Fruit fly (Drosophila melanogaster) whole organism, adult: ENCODE measurements around the gene RecQ5.
A peak's percentile ranks its signal among the peaks of the same experiment; 100 is the strongest.

Experiments used
- CG11617 ChIP-seq: fragments of 200-800 bp; sonication (Bioruptor generic); optimal IDR thresholded peaks from 2 replicates; lab custom pipeline; 2017; ENCODE audit warnings: mild to moderate bottlenecking, missing biosample characterization, missing genetic modification reagents, missing genetic modification characterization
- CG12768 ChIP-seq: fragments of 200-800 bp; sonication (Bioruptor generic); optimal IDR thresholded peaks from 2 replicates; lab custom pipeline; 2017; ENCODE audit warnings: missing biosample characterization, missing genetic modification characterization, mild to moderate bottlenecking, moderate library complexity, missing genetic modification reagents
- CG14711 ChIP-seq: fragments of 200-800 bp; sonication (Bioruptor generic); optimal IDR thresholded peaks from 2 replicates; lab custom pipeline; 2018; ENCODE audit warnings: missing biosample characterization, mild to moderate bottlenecking, missing genetic modification characterization, moderate library complexity
- CG1620 ChIP-seq: fragments of 200-800 bp; sonication (Bioruptor generic); optimal IDR thresholded peaks from 2 replicates; lab custom pipeline; 2016; ENCODE audit warnings: missing biosample characterization, missing genetic modification characterization
- CG33017 ChIP-seq: fragments of 200-800 bp; sonication (Bioruptor generic); optimal IDR thresholded peaks from 2 replicates; lab custom pipeline; 2018; ENCODE audit warnings: missing biosample characterization, mild to moderate bottlenecking, missing genetic modification characterization, moderate library complexity
- CG5204 ChIP-seq: fragments of 200-800 bp; sonication (Bioruptor generic); optimal IDR thresholded peaks from 2 replicates; lab custom pipeline; 2016; ENCODE audit warnings: missing biosample characterization, missing genetic modification characterization
- CG7045 ChIP-seq: fragments of 200-800 bp; sonication (Bioruptor generic); optimal IDR thresholded peaks from 2 replicates; lab custom pipeline; 2017; ENCODE audit warnings: missing biosample characterization, mild to moderate bottlenecking, missing genetic modification characterization
- CG7101 ChIP-seq: fragments of 200-800 bp; sonication (Bioruptor generic); optimal IDR thresholded peaks from 2 replicates; lab custom pipeline; 2018; ENCODE audit warnings: missing biosample characterization, mild to moderate bottlenecking, missing genetic modification characterization, moderate library complexity
- Clk ChIP-seq: fragments of 200-800 bp; sonication (Bioruptor generic); optimal IDR thresholded peaks from 2 replicates; lab custom pipeline; 2017; ENCODE audit warnings: missing biosample characterization, missing genetic modification characterization
- Crg-1 ChIP-seq: fragments of 200-800 bp; sonication (Bioruptor generic); optimal IDR thresholded peaks from 2 replicates; lab custom pipeline; 2016; ENCODE audit warnings: missing biosample characterization, missing genetic modification characterization
- Hr96 ChIP-seq: fragments of 200-800 bp; sonication (Bioruptor generic); optimal IDR thresholded peaks from 2 replicates; lab custom pipeline; 2016; ENCODE audit warnings: missing biosample characterization, missing genetic modification characterization
- Mnt ChIP-seq: fragments of 200-800 bp; sonication (Bioruptor generic); optimal IDR thresholded peaks from 2 replicates; lab custom pipeline; 2016; ENCODE audit warnings: missing biosample characterization, mild to moderate bottlenecking, missing genetic modification characterization
- bab1 ChIP-seq: fragments of 200-800 bp; sonication (Bioruptor generic); optimal IDR thresholded peaks from 3 replicates; lab custom pipeline; 2019; ENCODE audit warnings: missing biosample characterization, mild to moderate bottlenecking, missing genetic modification characterization, moderate library complexity
- cic ChIP-seq: fragments of 200-800 bp; sonication (Bioruptor generic); optimal IDR thresholded peaks from 2 replicates; lab custom pipeline; 2017; ENCODE audit warnings: missing biosample characterization, mild to moderate bottlenecking, missing genetic modification characterization, moderate library complexity
- cnc ChIP-seq, 2 experiments: fragments of >200 bp; optimal IDR thresholded peaks; 2 replicates each; lab custom pipeline; 2017
- kay ChIP-seq: fragments of 200-800 bp; sonication (Bioruptor generic); peaks from one replicate; lab custom pipeline; 2016; ENCODE audit warnings: missing biosample characterization, missing genetic modification characterization, borderline replicate concordance
- ovo ChIP-seq: fragments of 200-800 bp; sonication (Bioruptor generic); optimal IDR thresholded peaks from 2 replicates; lab custom pipeline; 2016; ENCODE audit warnings: missing biosample characterization, missing genetic modification characterization
- pad ChIP-seq: fragments of 200-800 bp; sonication (Bioruptor generic); optimal IDR thresholded peaks from 3 replicates; lab custom pipeline; 2017; ENCODE audit warnings: missing biosample characterization, missing genetic modification characterization, mild to moderate bottlenecking, moderate library complexity, missing genetic modification reagents
- tj ChIP-seq: fragments of 200-800 bp; sonication (Bioruptor generic); optimal IDR thresholded peaks from 3 replicates; lab custom pipeline; 2017; ENCODE audit warnings: missing biosample characterization, mild to moderate bottlenecking, missing genetic modification characterization, moderate library complexity
- toe ChIP-seq: fragments of 200-800 bp; sonication (Bioruptor generic); optimal IDR thresholded peaks from 2 replicates; lab custom pipeline; 2016; ENCODE audit warnings: missing biosample characterization, missing genetic modification characterization

The RecQ5 gene

DNA sequence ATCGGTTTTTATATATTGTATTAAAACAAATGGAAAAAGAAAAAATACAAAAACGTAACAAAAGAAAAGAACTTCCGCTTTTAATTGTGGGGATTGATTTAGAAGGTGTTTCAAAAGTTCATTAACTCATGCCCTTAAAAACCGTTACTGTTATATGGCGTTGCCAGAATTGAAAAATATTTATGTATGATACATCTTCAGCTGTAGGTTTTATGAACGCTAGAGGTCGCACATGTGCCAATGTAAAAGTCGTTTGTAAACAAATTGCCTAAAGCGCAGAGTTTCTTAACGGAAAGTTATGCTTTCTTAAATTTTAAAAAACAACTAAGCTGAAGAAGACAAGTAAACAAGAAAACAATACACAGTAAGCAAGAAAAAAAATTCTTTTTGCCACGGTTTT is 39.7 kb upstream of the RecQ5 start:
- TF ChIP-seq toe (GFP tag; lab: Kevin White, UChicago) = no peak
- no peak for TF ChIP-seq Hr96 (GFP tag; lab: Kevin White, UChicago)
- no peak for TF ChIP-seq CG12768 (GFP tag; lab: Kevin White, UChicago)
- peak; percentile 41 for TF ChIP-seq kay (GFP tag; lab: Kevin White, UChicago)

DNA sequence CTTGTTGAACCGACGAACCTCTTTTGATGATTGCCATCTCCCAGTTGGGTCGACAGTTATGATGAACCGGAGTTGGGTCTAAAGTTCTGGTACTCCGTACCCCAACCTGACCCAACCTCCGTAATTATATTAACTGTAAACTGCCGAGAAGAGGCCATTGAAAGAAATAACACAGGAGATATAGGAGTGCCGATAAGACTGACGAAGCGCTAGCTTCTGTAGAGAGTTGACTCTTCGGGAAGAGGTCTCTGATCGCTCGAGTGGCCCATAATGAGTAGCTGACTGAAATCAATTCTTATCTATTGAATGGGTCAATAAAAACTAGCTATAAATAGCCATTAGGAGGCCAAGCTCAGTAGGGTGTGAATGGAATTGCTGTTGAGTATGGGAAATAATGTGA is 36.8 kb upstream of the RecQ5 start:
- TF ChIP-seq Crg-1 (GFP tag; lab: Kevin White, UChicago) (no peak), CG14711 (tag; lab: Kevin White, UChicago) (no peak), cnc (optimal IDR thresholded peaks at IDR 0.05; lab: Kevin White, UChicago) (no peak), tj (no peak), Mnt (GFP tag; lab: Kevin White, UChicago) (no peak), toe (GFP tag; lab: Kevin White, UChicago) (no peak), kay (GFP tag; lab: Kevin White, UChicago) (no peak), CG7101 (no peak), pad (no peak), CG12768 (GFP tag; lab: Kevin White, UChicago) (no peak), ovo (GFP tag; lab: Kevin White, UChicago) (no peak), bab1 (no peak), Clk (GFP tag; lab: Kevin White, UChicago) (no peak), cic (GFP tag; lab: Kevin White, UChicago) (no peak), CG5204 (GFP tag; lab: Kevin White, UChicago) (no peak), CG1620 (GFP tag; lab: Kevin White, UChicago) (no peak), CG33017 (tag; lab: Kevin White, UChicago) (no peak), Hr96 (GFP tag; lab: Kevin White, UChicago) (no peak)

DNA sequence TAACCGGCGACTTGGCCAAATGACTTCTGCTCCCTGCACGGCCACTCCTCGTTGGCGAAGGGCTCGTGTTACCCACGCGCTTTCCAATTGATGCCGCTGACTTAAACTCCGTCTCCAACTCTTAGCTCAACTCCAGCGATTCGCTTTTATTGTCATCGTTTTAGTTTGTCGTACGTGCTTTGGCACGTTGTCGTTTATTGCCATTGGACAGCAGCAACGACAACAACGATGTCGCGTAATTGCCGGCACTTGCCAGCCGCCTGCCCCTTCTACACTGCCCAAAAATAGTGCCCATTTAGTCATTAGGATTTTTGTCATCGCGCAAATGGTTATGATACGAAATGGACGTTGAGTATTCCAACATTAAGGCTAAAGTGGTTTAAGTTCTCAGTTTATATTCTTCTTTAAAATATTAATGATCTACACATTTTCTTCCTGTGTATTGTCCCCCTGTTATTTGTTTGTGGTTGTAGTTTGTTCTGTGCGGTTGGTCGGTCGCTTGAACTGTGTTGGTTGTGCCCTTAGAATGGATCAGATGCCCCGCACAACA is 34.0 kb upstream of the RecQ5 start:
- TF ChIP-seq bab1 (peak; percentile 16), CG7101 (peak; percentile 9), Mnt (GFP tag; lab: Kevin White, UChicago) (no peak), CG1620 (GFP tag; lab: Kevin White, UChicago) (no peak), CG14711 (tag; lab: Kevin White, UChicago) (peak; percentile 39)

DNA sequence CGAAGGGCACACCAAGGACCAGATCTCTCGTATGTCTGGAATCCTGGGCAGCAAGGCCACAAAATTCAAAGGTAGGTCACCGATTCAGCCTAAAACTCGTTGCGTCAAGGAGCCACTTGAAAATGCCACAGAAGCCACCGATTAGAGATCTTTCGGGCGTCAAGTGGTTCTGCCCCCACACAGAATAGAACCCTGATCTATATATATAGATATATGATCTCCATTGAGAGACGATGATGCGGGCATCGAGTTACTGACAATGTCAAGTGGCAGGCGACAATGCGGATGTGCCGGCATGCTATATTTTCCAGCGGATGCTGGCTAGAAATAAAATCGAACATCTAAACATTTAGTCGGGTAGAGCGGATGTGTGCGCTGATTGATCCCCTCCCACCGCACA is 32.5 kb upstream of the RecQ5 start:
- TF ChIP-seq CG5204 (GFP tag; lab: Kevin White, UChicago) (no peak), Hr96 (GFP tag; lab: Kevin White, UChicago) (no peak), bab1 (no peak)

DNA sequence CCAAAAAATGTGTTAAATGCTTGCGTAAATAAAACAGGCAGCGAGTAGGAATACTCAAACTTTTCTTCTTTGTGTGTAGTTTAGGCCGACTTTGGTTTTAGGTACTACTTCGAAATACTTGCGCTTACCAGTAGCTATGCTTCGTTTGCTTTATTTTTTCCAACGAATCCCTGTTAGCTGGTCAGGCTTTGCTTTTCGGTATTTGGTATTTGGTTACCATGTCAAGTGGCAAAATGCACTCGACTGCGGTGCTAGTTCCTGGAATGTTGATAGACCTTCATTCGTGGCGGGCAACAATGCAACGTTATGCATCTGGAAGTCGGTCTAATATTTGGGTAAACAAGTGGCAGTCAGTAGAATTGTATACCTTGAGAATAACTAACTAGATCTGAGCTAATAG is 31.9 kb upstream of the RecQ5 start:
- no peak for TF ChIP-seq bab1
- no peak for TF ChIP-seq Hr96 (GFP tag; lab: Kevin White, UChicago)
- no peak for TF ChIP-seq CG1620 (GFP tag; lab: Kevin White, UChicago)
- TF ChIP-seq tj = no peak
- TF ChIP-seq CG7101 = no peak
- TF ChIP-seq pad = no peak
- TF ChIP-seq toe (GFP tag; lab: Kevin White, UChicago) = no peak
- no peak for TF ChIP-seq CG14711 (tag; lab: Kevin White, UChicago)
- TF ChIP-seq kay (GFP tag; lab: Kevin White, UChicago) = no peak
- no peak for TF ChIP-seq ovo (GFP tag; lab: Kevin White, UChicago)

DNA sequence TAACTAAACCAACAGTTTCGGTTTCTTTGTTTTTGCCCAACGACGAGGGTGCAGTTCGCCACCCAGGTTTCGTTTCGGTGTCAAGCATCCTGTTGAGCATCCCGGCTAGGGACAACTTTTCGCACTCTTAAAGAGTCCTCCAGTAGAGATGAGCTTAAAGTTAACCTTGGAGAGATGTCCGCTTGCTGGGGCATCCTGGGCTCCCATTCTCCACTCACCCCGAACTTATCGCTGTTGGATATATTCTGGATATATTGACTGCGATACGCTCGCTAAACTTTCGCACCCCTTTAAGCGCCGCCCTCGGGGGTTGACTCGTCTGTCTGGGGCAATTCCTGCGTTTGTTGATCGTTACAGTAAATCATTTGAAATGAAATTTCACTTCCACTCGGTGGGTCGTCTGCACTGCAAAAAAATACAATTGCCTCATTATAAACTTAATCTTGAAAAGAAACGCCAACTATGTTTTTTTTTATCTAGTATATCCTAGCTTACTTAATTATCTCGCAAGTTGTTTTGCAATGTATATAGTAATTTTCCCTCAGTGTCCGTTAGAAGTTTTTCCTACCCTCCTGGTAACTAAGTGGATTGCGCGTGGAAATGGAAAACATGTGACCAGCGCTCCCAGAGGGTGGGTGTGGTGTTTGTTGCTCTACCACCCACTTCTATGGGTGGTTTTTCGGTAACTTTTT is 29.8 kb upstream of the RecQ5 start:
- TF ChIP-seq ovo (GFP tag; lab: Kevin White, UChicago) (no peak), CG7045 (GFP tag; lab: Kevin White, UChicago) (no peak), Crg-1 (GFP tag; lab: Kevin White, UChicago) (no peak), CG7101 (no peak), CG33017 (tag; lab: Kevin White, UChicago) (no peak), CG12768 (GFP tag; lab: Kevin White, UChicago) (no peak), CG11617 (GFP tag; lab: Kevin White, UChicago) (no peak), Clk (GFP tag; lab: Kevin White, UChicago) (no peak), kay (GFP tag; lab: Kevin White, UChicago) (no peak), CG1620 (GFP tag; lab: Kevin White, UChicago) (no peak), toe (GFP tag; lab: Kevin White, UChicago) (no peak), tj (no peak)
